Worm (Caenorhabditis elegans) whole organism, young adult: ENCODE measurements around the gene T04A6.2.

Source experiments
- B0336.3 ChIP-seq: fragments of 200-800 bp; sonication (Bioruptor generic); IDR thresholded peaks from 2 replicates; pipeline ENCODE4 v1.3.6; 2022; ENCODE audit warnings: missing genetic modification characterization, missing compliant biosample characterization
- C17E4.6 ChIP-seq: fragments of 200-800 bp; sonication (Bioruptor generic); IDR thresholded peaks from 2 replicates; pipeline ENCODE4 v1.3.6; 2022; ENCODE audit warnings: missing genetic modification reagents, missing genetic modification characterization, missing compliant biosample characterization
- F10E7.11 ChIP-seq: sonication (generic microtip); optimal IDR thresholded peaks from 2 replicates; lab custom pipeline; 2017; ENCODE audit warnings: mild to moderate bottlenecking, missing genetic modification characterization, moderate library complexity, missing compliant biosample characterization
- F37B4.10 ChIP-seq: fragments of 200-800 bp; sonication (Bioruptor generic); IDR thresholded peaks from 2 replicates; pipeline ENCODE4 v1.3.6; 2022; ENCODE audit warnings: missing genetic modification characterization, missing compliant biosample characterization
- F52B5.7 ChIP-seq: sonication (generic microtip); optimal IDR thresholded peaks from 2 replicates; lab custom pipeline; 2016; ENCODE audit warnings: mild to moderate bottlenecking, missing genetic modification characterization, missing compliant biosample characterization
- F55B11.4 ChIP-seq: sonication (generic microtip); optimal IDR thresholded peaks from 2 replicates; lab custom pipeline; 2016; ENCODE audit warnings: missing compliant biosample characterization, missing genetic modification characterization, borderline replicate concordance; ENCODE audit not compliant: insufficient read depth
- F57C9.4 ChIP-seq: sonication (generic microtip); optimal IDR thresholded peaks from 2 replicates; lab custom pipeline; 2017; ENCODE audit warnings: mild to moderate bottlenecking, missing genetic modification characterization, missing compliant biosample characterization
- K11D2.4 ChIP-seq: fragments of 200-800 bp; sonication (Bioruptor generic); IDR thresholded peaks from 2 replicates; pipeline ENCODE4 v1.3.6; 2022; ENCODE audit warnings: missing genetic modification reagents, missing genetic modification characterization, missing compliant biosample characterization
- K12H6.12 ChIP-seq: fragments of 200-800 bp; sonication (Bioruptor generic); optimal IDR thresholded peaks from 2 replicates; lab custom pipeline; 2018; ENCODE audit warnings: mild to moderate bottlenecking, missing genetic modification characterization, missing compliant biosample characterization
- Y53G8AR.9 ChIP-seq: fragments of 200-800 bp; sonication (Bioruptor generic); conservative IDR thresholded peaks from 2 replicates; pipeline ENCODE4 v1.3.6; 2022; ENCODE audit warnings: missing genetic modification reagents, missing genetic modification characterization, missing compliant biosample characterization
- aptf-3 ChIP-seq: fragments of 200-800 bp; sonication (Bioruptor generic); IDR thresholded peaks from 2 replicates; pipeline ENCODE4 v1.3.6; 2022; ENCODE audit warnings: missing genetic modification characterization, missing compliant biosample characterization
- attf-5 ChIP-seq: fragments of 200-800 bp; sonication (Bioruptor generic); optimal IDR thresholded peaks from 2 replicates; lab custom pipeline; 2018; ENCODE audit warnings: mild to moderate bottlenecking, missing genetic modification characterization, missing compliant biosample characterization
- ceh-100 ChIP-seq: fragments of 200-800 bp; sonication (Bioruptor generic); IDR thresholded peaks from 2 replicates; pipeline ENCODE4 v1.3.6; 2022; ENCODE audit warnings: missing genetic modification reagents, missing genetic modification characterization, missing compliant biosample characterization
- ceh-27 ChIP-seq: fragments of 200-800 bp; sonication (Bioruptor generic); optimal IDR thresholded peaks from 2 replicates; lab custom pipeline; 2018; ENCODE audit warnings: mild to moderate bottlenecking, missing genetic modification characterization, moderate library complexity, missing compliant biosample characterization
- ceh-79 ChIP-seq: sonication (generic microtip); optimal IDR thresholded peaks from 2 replicates; lab custom pipeline; 2017; ENCODE audit warnings: mild to moderate bottlenecking, missing genetic modification characterization, missing compliant biosample characterization
- chd-7 ChIP-seq: sonication (generic microtip); optimal IDR thresholded peaks from 2 replicates; lab custom pipeline; 2016; ENCODE audit warnings: mild to moderate bottlenecking, missing genetic modification characterization, moderate library complexity, missing compliant biosample characterization
- dpl-1 ChIP-seq: fragments of 150-350 bp; optimal IDR thresholded peaks from 2 replicates; lab custom pipeline; 2014; ENCODE audit warnings: missing biosample characterization, missing genetic modification reagents, missing genetic modification characterization
- egrh-3 ChIP-seq: fragments of 200-800 bp; sonication (Bioruptor generic); IDR thresholded peaks from 2 replicates; pipeline ENCODE4 v1.3.6; 2022; ENCODE audit warnings: missing genetic modification reagents, missing genetic modification characterization, missing compliant biosample characterization
- ekl-4 ChIP-seq: fragments of 200-800 bp; sonication (Bioruptor generic); IDR thresholded peaks from 2 replicates; pipeline ENCODE4 v1.3.6; 2022; ENCODE audit warnings: missing genetic modification reagents, missing genetic modification characterization, missing compliant biosample characterization
- fkh-3 ChIP-seq: sonication (generic microtip); optimal IDR thresholded peaks from 2 replicates; lab custom pipeline; 2016; ENCODE audit warnings: mild to moderate bottlenecking, missing genetic modification characterization, missing compliant biosample characterization
- hlh-12 ChIP-seq: sonication (generic microtip); optimal IDR thresholded peaks from 2 replicates; lab custom pipeline; 2016; ENCODE audit warnings: missing genetic modification characterization, missing compliant biosample characterization
- hmg-1.2 ChIP-seq: fragments of 200-800 bp; sonication (Bioruptor generic); IDR thresholded peaks from 2 replicates; pipeline ENCODE4 v1.3.6; 2022; ENCODE audit warnings: missing genetic modification reagents, missing genetic modification characterization, missing compliant biosample characterization
- hmg-20 ChIP-seq: fragments of 200-800 bp; sonication (Bioruptor generic); IDR thresholded peaks from 2 replicates; pipeline ENCODE4 v1.3.6; 2022; ENCODE audit warnings: missing genetic modification reagents, missing genetic modification characterization, missing compliant biosample characterization
- hrde-1 ChIP-seq: sonication (generic microtip); optimal IDR thresholded peaks from 2 replicates; lab custom pipeline; 2016; ENCODE audit warnings: missing genetic modification characterization, mild to moderate bottlenecking, missing compliant biosample characterization, moderate library complexity, missing genotype, missing genetic modification reagents, borderline replicate concordance
- lag-1 ChIP-seq: fragments of 200-800 bp; sonication (Bioruptor generic); IDR thresholded peaks from 2 replicates; pipeline ENCODE4 v1.3.6; 2022; ENCODE audit warnings: missing genetic modification reagents, missing genetic modification characterization, missing compliant biosample characterization
- let-526 ChIP-seq: fragments of 200-800 bp; sonication (Bioruptor generic); IDR thresholded peaks from 2 replicates; pipeline ENCODE4 v1.3.6; 2022; ENCODE audit warnings: missing genetic modification reagents, missing genetic modification characterization, missing compliant biosample characterization
- lin-26 ChIP-seq: fragments of 200-800 bp; sonication (Bioruptor generic); IDR thresholded peaks from 2 replicates; pipeline ENCODE4 v1.3.6; 2022; ENCODE audit warnings: missing genetic modification reagents, missing genetic modification characterization, missing compliant biosample characterization
- madf-10 ChIP-seq: sonication (generic microtip); optimal IDR thresholded peaks from 2 replicates; lab custom pipeline; 2016; ENCODE audit warnings: mild to moderate bottlenecking, missing genetic modification characterization, missing compliant biosample characterization
- madf-8 ChIP-seq: fragments of 200-800 bp; sonication (Bioruptor generic); conservative IDR thresholded peaks from 2 replicates; pipeline ENCODE4 v1.3.6; 2022; ENCODE audit warnings: missing genetic modification reagents, missing genetic modification characterization, missing compliant biosample characterization
- mcd-1 ChIP-seq: fragments of 200-800 bp; sonication (Bioruptor generic); IDR thresholded peaks from 2 replicates; pipeline ENCODE4 v1.3.6; 2022; ENCODE audit warnings: missing genetic modification reagents, missing genetic modification characterization, missing compliant biosample characterization
- mel-28 ChIP-seq: sonication (generic microtip); optimal IDR thresholded peaks from 2 replicates; lab custom pipeline; 2016; ENCODE audit warnings: borderline replicate concordance, mild to moderate bottlenecking, missing genetic modification characterization, missing compliant biosample characterization
- nfyb-1 ChIP-seq: fragments of 200-800 bp; sonication (Bioruptor generic); IDR thresholded peaks from 2 replicates; pipeline ENCODE4 v1.3.6; 2022; ENCODE audit warnings: missing genetic modification reagents, missing genetic modification characterization, missing compliant biosample characterization
- nhr-80 ChIP-seq: sonication (generic microtip); optimal IDR thresholded peaks from 2 replicates; lab custom pipeline; 2016; ENCODE audit warnings: missing genetic modification characterization, missing compliant biosample characterization
- rcor-1 ChIP-seq: fragments of 200-800 bp; sonication (Bioruptor generic); IDR thresholded peaks from 2 replicates; pipeline ENCODE4 v1.3.6; 2022; ENCODE audit warnings: missing genetic modification reagents, missing genetic modification characterization, missing compliant biosample characterization
- rec-8 ChIP-seq, 2 experiments: sonication (generic microtip); optimal IDR thresholded peaks; 2 replicates each; lab custom pipeline; 2016; ENCODE audit warnings: mild to moderate bottlenecking in 2 of 2, missing genetic modification characterization in 2 of 2, missing genetic modification reagents in 2 of 2, missing genotype in 2 of 2, missing biosample characterization in 1 of 2, missing compliant biosample characterization in 1 of 2, moderate library complexity in 1 of 2
- repo-1 ChIP-seq: sonication (generic microtip); optimal IDR thresholded peaks from 2 replicates; lab custom pipeline; 2017; ENCODE audit warnings: mild to moderate bottlenecking, missing genetic modification characterization, missing compliant biosample characterization
- zfh-2 ChIP-seq: fragments of 200-800 bp; sonication (Bioruptor generic); conservative IDR thresholded peaks from 2 replicates; pipeline ENCODE4 v1.3.6; 2022; ENCODE audit warnings: missing genetic modification reagents, missing genetic modification characterization, missing compliant biosample characterization
- zim-3 ChIP-seq: sonication (generic microtip); optimal IDR thresholded peaks from 2 replicates; lab custom pipeline; 2017; ENCODE audit warnings: mild to moderate bottlenecking, missing genetic modification characterization, moderate library complexity, missing compliant biosample characterization
- ztf-18 ChIP-seq: sonication (generic microtip); optimal IDR thresholded peaks from 2 replicates; lab custom pipeline; 2016; ENCODE audit warnings: missing genotype, mild to moderate bottlenecking, missing genetic modification characterization, missing compliant biosample characterization
- ztf-6 ChIP-seq: fragments of 200-800 bp; sonication (Bioruptor generic); IDR thresholded peaks from 2 replicates; pipeline ENCODE4 v1.3.6; 2022; ENCODE audit warnings: missing genetic modification reagents, missing genetic modification characterization, missing compliant biosample characterization

Gene T04A6.2

DNA sequence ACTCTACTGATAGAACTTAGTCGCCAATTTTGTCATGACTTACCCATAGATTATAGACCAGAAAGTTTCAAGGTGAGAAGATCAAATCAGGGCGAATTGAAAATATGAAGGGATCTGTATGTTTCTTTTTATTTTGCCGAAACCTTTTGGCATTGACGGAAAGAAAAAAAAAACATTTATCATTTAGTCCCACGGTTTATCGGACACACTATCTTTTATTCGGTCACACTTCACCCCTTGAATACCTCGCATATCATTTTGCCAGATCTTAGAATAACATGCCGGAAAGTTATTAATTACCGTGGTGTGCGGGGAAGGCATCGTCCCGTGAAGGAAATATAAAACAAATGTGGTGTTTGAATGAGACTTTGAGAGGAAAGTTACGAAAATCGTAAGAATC lies 30.4 kb downstream of the T04A6.2 start:
- TF ChIP-seq ceh-100 (GFP tag; lab: Robert Waterston, UW) = no peak
- no peak for TF ChIP-seq F10E7.11 (tag; lab: Kevin White, UChicago)

DNA sequence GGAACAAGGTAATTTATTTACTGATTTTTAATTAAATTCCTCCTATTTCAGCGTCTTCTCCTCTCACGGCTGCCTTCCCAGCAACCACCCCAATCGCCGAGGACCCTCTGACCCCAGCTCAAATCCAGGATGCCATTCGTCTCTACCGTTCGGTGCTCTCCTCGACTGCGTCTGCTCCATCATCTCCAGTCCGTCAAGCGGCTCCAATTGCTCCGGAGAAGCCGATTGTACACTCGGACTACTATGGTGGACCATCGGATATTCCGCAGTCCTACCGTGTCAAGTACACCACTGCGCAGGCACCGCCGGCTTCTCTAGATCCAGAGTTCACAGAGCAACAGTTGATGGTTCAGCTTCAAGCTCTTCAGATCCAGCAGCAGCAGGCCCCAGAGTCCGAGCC lies 34.2 kb downstream of the T04A6.2 start:
- peak; percentile 18; the same call in 1 of the 2 replicates for TF ChIP-seq egrh-3
- no peak for TF ChIP-seq let-526 (GFP tag; lab: Robert Waterston, UW)
- 0 out of 2 replicates have a peak, but pooled peaks have one; percentile 4 for TF ChIP-seq ztf-6 (GFP tag; lab: Robert Waterston, UW)
- TF ChIP-seq hrde-1 (tag; lab: Kevin White, UChicago) = no peak
- no peak for TF ChIP-seq K11D2.4 (GFP tag; lab: Robert Waterston, UW)
- no peak for TF ChIP-seq hmg-20 (GFP tag; lab: Robert Waterston, UW)
- no peak for TF ChIP-seq F52B5.7 (tag; lab: Kevin White, UChicago)
- no peak for TF ChIP-seq aptf-3 (GFP tag; lab: Robert Waterston, UW)
- no peak for TF ChIP-seq hlh-12 (tag; lab: Kevin White, UChicago)
- TF ChIP-seq fkh-3 = no peak
- TF ChIP-seq C17E4.6 = no peak
- TF ChIP-seq Y53G8AR.9 (GFP tag; lab: Robert Waterston, UW) = no peak
- peak; percentile 66 for TF ChIP-seq zfh-2

- no peak for TF ChIP-seq ceh-79
- TF ChIP-seq nhr-80 (tag; lab: Kevin White, UChicago) = no peak
- 0 out of 2 replicates have a peak, but pooled peaks have one; percentile 18 for TF ChIP-seq egrh-3
- TF ChIP-seq rec-8 (tag; optimal IDR thresholded peaks at IDR 0.05; lab: Kevin White, UChicago) = no peak
- no peak for TF ChIP-seq zim-3 (tag; lab: Kevin White, UChicago)
- TF ChIP-seq lin-26 (GFP tag; lab: Robert Waterston, UW) = 0 out of 2 replicates have a peak, but pooled peaks have one; percentile 28
- peak; percentile 53 for TF ChIP-seq zfh-2
- TF ChIP-seq rcor-1 (GFP tag; lab: Robert Waterston, UW) = no peak
- TF ChIP-seq fkh-3 = no peak
- TF ChIP-seq madf-8 = no peak
- TF ChIP-seq F57C9.4 (tag; lab: Kevin White, UChicago) = no peak
- no peak for TF ChIP-seq F55B11.4 (tag; lab: Kevin White, UChicago)
Observed at ce11 chrIII:7655498-7655897, 40.9 kb downstream of the T04A6.2 start.

DNA sequence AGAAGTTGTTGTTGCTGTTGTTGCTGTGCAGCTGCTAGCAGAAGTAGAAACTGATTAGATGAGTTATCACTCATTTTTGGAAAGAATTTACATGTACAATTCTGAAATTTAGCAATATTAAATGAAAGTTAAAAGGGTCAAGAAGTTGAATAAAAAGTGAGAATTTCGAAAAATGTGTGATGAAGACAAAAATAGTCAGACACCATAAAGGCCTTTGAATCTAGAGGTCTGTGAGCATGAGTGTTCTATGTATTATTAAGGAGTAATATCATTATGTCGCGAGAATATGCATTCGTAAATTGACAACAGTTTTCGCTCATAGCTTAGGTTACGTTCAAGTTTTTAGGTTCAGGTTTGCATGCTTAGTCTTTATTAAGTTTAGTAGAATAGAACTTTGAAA lies 41.3 kb downstream of the T04A6.2 start, which contains the start of gene baz-2:
baz-2 (minus strand) TSS at position 101 of the 400 bp plus-strand sequence.
- no peak for TF ChIP-seq B0336.3

ce11 chrIII:7656474-7656873 lies 41.8 kb downstream of the T04A6.2 start, which contains the start of gene ZK783.7:
TSS of gene ZK783.7 (plus strand) at chrIII:7656719.
- no peak for TF ChIP-seq ekl-4 (GFP tag; lab: Robert Waterston, UW)

ce11 chrIII:7659440-7659839 lies 44.8 kb downstream of the T04A6.2 start:
- TF ChIP-seq ceh-79 (no peak), hmg-1.2 (GFP tag; lab: Robert Waterston, UW) (peak; percentile 48; the same call in 1 of the 2 replicates), mcd-1 (0 out of 2 replicates have a peak, but pooled peaks have one; percentile 15), ztf-18 (tag; lab: Kevin White, UChicago) (peak; percentile 6), ceh-27 (GFP tag; lab: Kevin White, UChicago) (peak; percentile 49), ceh-100 (GFP tag; lab: Robert Waterston, UW) (no peak), madf-10 (peak; percentile 12), lag-1 (no peak), mel-28 (tag; lab: Kevin White, UChicago) (no peak), egrh-3 (peak; percentile 75; the same call in 1 of the 2 replicates), dpl-1 (GFP tag; lab: Kevin White, UChicago) (no peak), K11D2.4 (GFP tag; lab: Robert Waterston, UW) (peak; percentile 41; the same call in 1 of the 2 replicates), zfh-2 (peak; percentile 96), attf-5 (GFP tag; lab: Kevin White, UChicago) (peak; percentile 25), F37B4.10 (0 out of 2 replicates have a peak, but pooled peaks have one; percentile 11), nfyb-1 (GFP tag; lab: Robert Waterston, UW) (0 out of 2 replicates have a peak, but pooled peaks have one; percentile 8), K12H6.12 (tag; lab: Kevin White, UChicago) (peak; percentile 78), repo-1 (no peak), chd-7 (tag; lab: Kevin White, UChicago) (peak; percentile 41)
